Fruit fly (Drosophila melanogaster): ENCODE measurements around the gene CG3808.

Gene CG3808

DNA sequence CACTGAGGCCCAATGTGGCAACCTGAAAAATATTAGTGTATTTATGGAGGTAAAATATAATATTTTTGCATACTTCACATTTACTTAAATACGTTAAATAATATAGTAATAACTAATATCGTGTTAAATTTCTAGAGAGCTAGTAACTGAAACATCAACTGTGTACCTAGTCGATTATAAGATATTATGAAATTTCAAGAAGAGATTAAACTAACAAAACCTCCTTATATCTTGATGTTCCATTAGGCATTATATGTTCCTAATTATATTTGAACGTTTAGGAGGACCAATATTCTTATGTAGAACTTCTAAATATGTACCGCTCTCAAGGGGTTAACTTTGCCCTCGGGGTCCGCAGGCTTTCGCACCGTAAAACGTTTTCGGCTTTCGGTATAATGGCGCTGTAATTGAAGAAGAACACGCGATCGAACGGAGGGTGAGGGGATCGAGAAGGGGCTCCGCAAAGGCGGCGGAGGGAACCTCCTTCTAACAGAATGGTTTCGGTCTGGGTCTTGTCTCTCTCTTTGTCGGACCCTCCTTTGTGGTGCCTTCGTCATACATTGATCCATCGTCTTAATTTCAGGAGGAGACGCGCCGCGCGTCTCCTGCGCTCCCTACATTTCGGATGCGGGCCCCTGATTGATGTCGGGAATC is 46.1 kb upstream of the CG3808 start (continued):
- TF ChIP-seq spab (GFP tag; optimal IDR thresholded peaks at IDR 0.05): peak; percentile 63
- TF ChIP-seq eg (GFP tag; IDR thresholded peaks at IDR 0.05): no peak
- TF ChIP-seq Blimp-1 (GFP tag; optimal IDR thresholded peaks at IDR 0.05): peak; percentile 74
- peak; percentile 63 for TF ChIP-seq Ets96B (tag; optimal IDR thresholded peaks at IDR 0.05)
- TF ChIP-seq Sox15 (GFP tag; optimal IDR thresholded peaks at IDR 0.05): peak; percentile 59
- TF ChIP-seq CG8319 (GFP tag; optimal IDR thresholded peaks at IDR 0.05): no peak
- TF ChIP-seq CG6163 (GFP tag; IDR thresholded peaks at IDR 0.05): no peak
- peak; percentile 33 for TF ChIP-seq fd59A (GFP tag; optimal IDR thresholded peaks at IDR 0.05)
- TF ChIP-seq svp (GFP tag): peak; percentile 93
- peak; percentile 56 for TF ChIP-seq CG10669 (GFP tag; optimal IDR thresholded peaks at IDR 0.05)
- TF ChIP-seq Eip78C (GFP tag): peak; percentile 92
- TF ChIP-seq vri (GFP tag; optimal IDR thresholded peaks at IDR 0.05): peak; percentile 59
- TF ChIP-seq salr (GFP tag; optimal IDR thresholded peaks at IDR 0.05): peak in 1 of 2 experiments; percentile 44
- TF ChIP-seq CG1621 (tag; optimal IDR thresholded peaks at IDR 0.05): no peak
- TF ChIP-seq CG6276 (GFP tag; optimal IDR thresholded peaks at IDR 0.05): no peak
- no peak for TF ChIP-seq Hr4 (GFP tag; optimal IDR thresholded peaks at IDR 0.05)
- 0 out of 2 replicates have a peak, but pooled peaks have one; percentile 30 for TF ChIP-seq CG15336 (GFP tag; IDR thresholded peaks at IDR 0.05)
- peak; percentile 66 for TF ChIP-seq achi (GFP tag; optimal IDR thresholded peaks at IDR 0.05)
- peak; percentile 72 for TF ChIP-seq Sox102F (GFP tag; optimal IDR thresholded peaks at IDR 0.05)
- TF ChIP-seq acj6 (GFP tag; optimal IDR thresholded peaks at IDR 0.05): peak; percentile 82
- no peak for TF ChIP-seq Lpt (GFP tag; optimal IDR thresholded peaks at IDR 0.05)
- TF ChIP-seq CG11294 (GFP tag; IDR thresholded peaks at IDR 0.05): no peak
- peak; percentile 67 for TF ChIP-seq Hr39 (GFP tag; optimal IDR thresholded peaks at IDR 0.05)
- peak; percentile 60 for TF ChIP-seq Ets21C (GFP tag; optimal IDR thresholded peaks at IDR 0.05)
- no peak for TF ChIP-seq Hr38 (GFP tag; optimal IDR thresholded peaks at IDR 0.05)
- TF ChIP-seq ss (GFP tag; optimal IDR thresholded peaks at IDR 0.05): peak; percentile 66 to 98
- peak; percentile 86 for TF ChIP-seq Smox (GFP tag; optimal IDR thresholded peaks at IDR 0.05)
- TF ChIP-seq CG8632 (GFP tag; optimal IDR thresholded peaks at IDR 0.05): peak; percentile 75
- peak; percentile 38 for TF ChIP-seq CG9139 (GFP tag; optimal IDR thresholded peaks at IDR 0.05)
- TF ChIP-seq lz (GFP tag; optimal IDR thresholded peaks at IDR 0.05): peak; percentile 86
- peak; percentile 93 for TF ChIP-seq esn (GFP tag; optimal IDR thresholded peaks at IDR 0.05)
- TF ChIP-seq CG34406 (GFP tag; optimal IDR thresholded peaks at IDR 0.05): peak; percentile 75
- TF ChIP-seq OdsH (GFP tag; optimal IDR thresholded peaks at IDR 0.05): peak; percentile 51
- peak; percentile 90 for TF ChIP-seq Met (GFP tag; optimal IDR thresholded peaks at IDR 0.05)
- TF ChIP-seq CG6808 (GFP tag; optimal IDR thresholded peaks at IDR 0.05): peak; percentile 66
- peak; percentile 71 for TF ChIP-seq CG3919 (GFP tag; optimal IDR thresholded peaks at IDR 0.05)
- peak; percentile 33 for TF ChIP-seq CG7368 (GFP tag; optimal IDR thresholded peaks at IDR 0.05)
- peak; percentile 53 for TF ChIP-seq net (GFP tag; optimal IDR thresholded peaks at IDR 0.05)

dm6 chr3L:19045299-19046025 is 45.1 kb upstream of the CG3808 start, which contains the start of gene nkd:
Gene nkd, minus strand, starts transcription at chr3L:19045449.
- peak in 1 of 2 experiments; percentile 71 for TF ChIP-seq salr (GFP tag; optimal IDR thresholded peaks at IDR 0.05)
- peak; percentile 87 for TF ChIP-seq Hr4 (GFP tag; optimal IDR thresholded peaks at IDR 0.05)
- TF ChIP-seq CG10669 (GFP tag; optimal IDR thresholded peaks at IDR 0.05): peak; percentile 66
- peak; percentile 68 for TF ChIP-seq CG9139 (GFP tag; optimal IDR thresholded peaks at IDR 0.05)
- peak; percentile 82 for TF ChIP-seq Ets96B (tag; optimal IDR thresholded peaks at IDR 0.05)
- peak; percentile 10 for TF ChIP-seq dac (GFP tag; optimal IDR thresholded peaks at IDR 0.05)
- peak; percentile 75 for TF ChIP-seq lz (GFP tag; optimal IDR thresholded peaks at IDR 0.05)
- peak; percentile 81 for TF ChIP-seq Sox14 (GFP tag; optimal IDR thresholded peaks at IDR 0.05)
- peak; percentile 90 for TF ChIP-seq esn (GFP tag; optimal IDR thresholded peaks at IDR 0.05)
- TF ChIP-seq CG10631 (GFP tag; optimal IDR thresholded peaks at IDR 0.05): peak; percentile 79
- TF ChIP-seq CG3032 (tag; optimal IDR thresholded peaks at IDR 0.05): peak; percentile 80
- TF ChIP-seq eg (GFP tag; IDR thresholded peaks at IDR 0.05): peak; percentile 95
- TF ChIP-seq Ets21C (GFP tag; optimal IDR thresholded peaks at IDR 0.05): peak; percentile 63
- TF ChIP-seq vri (GFP tag; optimal IDR thresholded peaks at IDR 0.05): peak; percentile 56
- TF ChIP-seq CG8119 (GFP tag; IDR thresholded peaks at IDR 0.05): peak; percentile 87
- TF ChIP-seq CG32006 (GFP tag; optimal IDR thresholded peaks at IDR 0.05): peak; percentile 79
- TF ChIP-seq Blimp-1 (GFP tag; optimal IDR thresholded peaks at IDR 0.05): no peak
- TF ChIP-seq Sox15 (GFP tag; optimal IDR thresholded peaks at IDR 0.05): peak; percentile 54
- TF ChIP-seq CG6276 (GFP tag; optimal IDR thresholded peaks at IDR 0.05): peak; percentile 66
- peak; percentile 91 for TF ChIP-seq svp (GFP tag)
- peak; percentile 52 to 71 for TF ChIP-seq ss (GFP tag; optimal IDR thresholded peaks at IDR 0.05)
- peak; percentile 40 for TF ChIP-seq fkh (GFP tag; optimal IDR thresholded peaks at IDR 0.05)
- no peak for TF ChIP-seq fd59A (GFP tag; optimal IDR thresholded peaks at IDR 0.05)
- peak; percentile 84 for TF ChIP-seq Smox (GFP tag; optimal IDR thresholded peaks at IDR 0.05)
- TF ChIP-seq CG7368 (GFP tag; optimal IDR thresholded peaks at IDR 0.05): peak; percentile 79
- TF ChIP-seq CG16779 (tag; optimal IDR thresholded peaks at IDR 0.05): peak; percentile 32
- peak; percentile 90 for TF ChIP-seq CG8632 (GFP tag; optimal IDR thresholded peaks at IDR 0.05)
